Fruit fly (Drosophila melanogaster): Measurements from ENCODE around the gene CG43232.

CG43232 gene

DNA sequence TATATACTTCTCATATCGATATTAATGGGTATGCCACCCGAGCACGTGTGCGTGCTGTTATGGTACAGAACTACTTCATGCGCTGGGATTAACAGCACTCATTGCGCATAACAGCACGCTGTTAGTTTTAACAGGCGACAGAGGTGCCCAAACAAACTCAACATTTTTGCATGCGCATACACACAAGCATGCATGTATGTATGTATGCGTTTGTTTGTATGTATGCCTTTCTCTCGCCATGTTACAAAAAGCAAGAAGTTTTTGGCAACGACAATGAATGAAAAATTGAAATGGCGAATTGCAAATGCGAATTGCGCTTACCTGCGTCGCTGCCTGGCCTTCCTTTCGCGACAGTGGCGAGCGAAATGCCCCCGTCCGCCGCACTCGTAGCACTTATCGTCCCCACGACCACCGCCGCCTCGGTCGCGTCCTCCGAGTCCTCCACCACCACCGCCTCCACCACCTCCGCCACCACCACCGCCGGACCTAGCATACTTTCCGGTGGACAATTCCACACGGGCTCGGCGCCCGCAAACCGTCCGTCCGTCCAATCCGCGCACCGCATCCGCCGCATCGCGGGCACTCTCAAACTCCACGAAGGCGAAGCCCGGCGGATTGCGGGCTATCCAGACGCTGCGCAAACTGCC lies 12.6 kb upstream of the CG43232 start (continued):
- no peak for TF ChIP-seq CG15011 (GFP tag; optimal IDR thresholded peaks at IDR 0.05)
- TF ChIP-seq E2f2 (GFP tag; IDR thresholded peaks at IDR 0.05): no peak
- no peak for TF ChIP-seq CG9609 (GFP tag; optimal IDR thresholded peaks at IDR 0.05)
- no peak for TF ChIP-seq CG3065 (GFP tag; optimal IDR thresholded peaks at IDR 0.05)
- no peak for TF ChIP-seq gcm (GFP tag; optimal IDR thresholded peaks at IDR 0.05)
- TF ChIP-seq cas (GFP tag; IDR thresholded peaks at IDR 0.05): no peak
- no peak for TF ChIP-seq Nf-YA (GFP tag; IDR thresholded peaks at IDR 0.05)
- no peak for TF ChIP-seq jing (GFP tag; optimal IDR thresholded peaks at IDR 0.05)
- no peak for TF ChIP-seq gce (GFP tag; IDR thresholded peaks at IDR 0.05)
- TF ChIP-seq wor (GFP tag; IDR thresholded peaks at IDR 0.05): no peak
- no peak for TF ChIP-seq CG12071 (GFP tag; optimal IDR thresholded peaks at IDR 0.05)
- TF ChIP-seq ac (GFP tag; optimal IDR thresholded peaks at IDR 0.05): no peak
- no peak for TF ChIP-seq Camta (GFP tag; optimal IDR thresholded peaks at IDR 0.05)
- TF ChIP-seq peb (GFP tag; IDR thresholded peaks at IDR 0.05): no peak
- no peak for TF ChIP-seq CG3847 (GFP tag; IDR thresholded peaks at IDR 0.05)
- TF ChIP-seq CG15269 (tag; optimal IDR thresholded peaks at IDR 0.05): no peak
- peak; percentile 49 for TF ChIP-seq pzg (GFP tag; optimal IDR thresholded peaks at IDR 0.05)
- no peak for TF ChIP-seq CrebB (tag; optimal IDR thresholded peaks at IDR 0.05)
- TF ChIP-seq pfk (GFP tag; optimal IDR thresholded peaks at IDR 0.05): no peak
- TF ChIP-seq CG3995 (GFP tag; optimal IDR thresholded peaks at IDR 0.05): no peak
- peak; percentile 22; the same call in 1 of the 3 replicates for TF ChIP-seq CG34422 (GFP tag; IDR thresholded peaks at IDR 0.05)
- peak; percentile 9 for TF ChIP-seq CG10267 (tag; optimal IDR thresholded peaks at IDR 0.05)
- TF ChIP-seq Xrp1 (GFP tag; IDR thresholded peaks at IDR 0.05): no peak
- TF ChIP-seq nerfin-1 (tag; optimal IDR thresholded peaks at IDR 0.05): no peak
- TF ChIP-seq fru (optimal IDR thresholded peaks at IDR 0.05): no peak
- TF ChIP-seq CG11696 (GFP tag; IDR thresholded peaks at IDR 0.05): no peak
- TF ChIP-seq HLHmδ (GFP tag; optimal IDR thresholded peaks at IDR 0.05): no peak
- TF ChIP-seq CG3163 (GFP tag; optimal IDR thresholded peaks at IDR 0.05): no peak
- TF ChIP-seq CG13287 (GFP tag; IDR thresholded peaks at IDR 0.05; ENCODE audit: partially characterized antibody): peak; percentile 10; the same call in 1 of the 2 replicates
- TF ChIP-seq rib (GFP tag; IDR thresholded peaks at IDR 0.05): peak; percentile 69; the same call in 1 of the 2 replicates
- no peak for TF ChIP-seq slp2 (GFP tag; optimal IDR thresholded peaks at IDR 0.05)
- no peak for TF ChIP-seq D (optimal IDR thresholded peaks at IDR 0.05)
- TF ChIP-seq D (GFP tag; optimal IDR thresholded peaks at IDR 0.05): no peak
- no peak for TF ChIP-seq stc (GFP tag; IDR thresholded peaks at IDR 0.05)
- no peak for TF ChIP-seq CG3726 (GFP tag; IDR thresholded peaks at IDR 0.05)
- no peak for TF ChIP-seq kah (GFP tag; optimal IDR thresholded peaks at IDR 0.05)
- no peak for TF ChIP-seq hbn (GFP tag; IDR thresholded peaks at IDR 0.05; ENCODE audit: partially characterized antibody)
- TF ChIP-seq salm (tag; optimal IDR thresholded peaks at IDR 0.05): no peak
- TF ChIP-seq schlank (tag; optimal IDR thresholded peaks at IDR 0.05): no peak
- TF ChIP-seq Atf6 (GFP tag; IDR thresholded peaks at IDR 0.05): no peak
- TF ChIP-seq CG7987 (GFP tag; optimal IDR thresholded peaks at IDR 0.05): peak; percentile 4
- TF ChIP-seq sr (GFP tag; IDR thresholded peaks at IDR 0.05): no peak
- TF ChIP-seq zfh2 (GFP tag; optimal IDR thresholded peaks at IDR 0.05): no peak
- no peak for TF ChIP-seq Dp (GFP tag; optimal IDR thresholded peaks at IDR 0.05)
- no peak for TF ChIP-seq Optix (GFP tag; IDR thresholded peaks at IDR 0.05)
- TF ChIP-seq toy (GFP tag; IDR thresholded peaks at IDR 0.05): no peak
- no peak for TF ChIP-seq Bdp1 (GFP tag; optimal IDR thresholded peaks at IDR 0.05)
- TF ChIP-seq CG4707 (GFP tag; optimal IDR thresholded peaks at IDR 0.05): no peak
- peak; percentile 18 for TF ChIP-seq CG9437 (GFP tag; optimal IDR thresholded peaks at IDR 0.05)
- TF ChIP-seq gcm2 (GFP tag; optimal IDR thresholded peaks at IDR 0.05): no peak
- TF ChIP-seq disco-r (GFP tag; optimal IDR thresholded peaks at IDR 0.05): no peak
- TF ChIP-seq CG14710 (tag; optimal IDR thresholded peaks at IDR 0.05): no peak
